Worm (Caenorhabditis elegans) whole organism, L1 larva: ENCODE data around the gene lro-1.

ENCODE experiments used
- ama-1 ChIP-seq: fragments of 150-350 bp; optimal IDR thresholded peaks from 2 replicates; lab custom pipeline; 2014
- hlh-4 ChIP-seq: sonication (generic microtip); optimal IDR thresholded peaks from 2 replicates; lab custom pipeline; 2016; ENCODE audit warnings: mild to moderate bottlenecking, missing genetic modification characterization, missing compliant biosample characterization
- mef-2 ChIP-seq: fragments of 150-350 bp; optimal IDR thresholded peaks from 2 replicates; lab custom pipeline; 2014; ENCODE audit warnings: missing biosample characterization, missing genetic modification characterization
- nhr-85 ChIP-seq: sonication (generic microtip); peaks from one replicate; lab custom pipeline; 2016; ENCODE audit warnings: missing genetic modification characterization, inconsistent platforms, missing compliant biosample characterization

- no peak for TF ChIP-seq ama-1 (lab: Kevin White, UChicago)
- no peak for TF ChIP-seq mef-2 (tag; lab: Kevin White, UChicago)
- no peak for TF ChIP-seq nhr-85 (tag; lab: Kevin White, UChicago)
- no peak for TF ChIP-seq hlh-4 (tag; lab: Kevin White, UChicago)
These were observed 47.0 kb upstream of the lro-1 start for ce11 chrX:6224841-6225240.
